Fruit fly (Drosophila melanogaster): ENCODE data around the gene C1GalTA.
A peak's percentile ranks its signal among the peaks of the same experiment; 100 is the strongest.

C1GalTA gene

dm6 chr2L:8984614-8985318 is 33.8 kb upstream of the C1GalTA start, which contains the start of gene CG13101 (continued):
- TF ChIP-seq stc (GFP tag; IDR thresholded peaks at IDR 0.05) (peak; percentile 96), sqz (GFP tag; optimal IDR thresholded peaks at IDR 0.05) (peak; percentile 92), hbn (GFP tag; IDR thresholded peaks at IDR 0.05; ENCODE audit: partially characterized antibody) (no peak), cwo (GFP tag; optimal IDR thresholded peaks at IDR 0.05) (peak; percentile 89), CG15011 (GFP tag; optimal IDR thresholded peaks at IDR 0.05) (peak; percentile 82), Nf-YB (GFP tag; optimal IDR thresholded peaks at IDR 0.05) (peak; percentile 83), CG7357 (GFP tag; IDR thresholded peaks at IDR 0.05) (peak; percentile 83; the same call in 2 of the 3 replicates), crol (GFP tag; IDR thresholded peaks at IDR 0.05) (peak; percentile 72), CG6791 (GFP tag; IDR thresholded peaks at IDR 0.05; ENCODE audit: partially characterized antibody) (no peak), Vsx1 (GFP tag; optimal IDR thresholded peaks at IDR 0.05) (peak; percentile 85), insv (GFP tag; optimal IDR thresholded peaks at IDR 0.05) (peak in 1 of 2 experiments; percentile 27), Opbp (GFP tag; IDR thresholded peaks at IDR 0.05; ENCODE audit: partially characterized antibody) (no peak), slp2 (GFP tag; optimal IDR thresholded peaks at IDR 0.05) (peak; percentile 83), CG14014 (GFP tag; IDR thresholded peaks at IDR 0.05) (peak; percentile 94), hb (GFP tag; IDR thresholded peaks at IDR 0.05; ENCODE audit: partially characterized antibody) (no peak), Dp (GFP tag; optimal IDR thresholded peaks at IDR 0.05) (no peak), zen (tag; optimal IDR thresholded peaks at IDR 0.05) (peak; percentile 89), crp (GFP tag; optimal IDR thresholded peaks at IDR 0.05) (peak in 1 of 2 experiments; percentile 38), CG1233 (GFP tag; optimal IDR thresholded peaks at IDR 0.05) (peak; percentile 87), gce (GFP tag; IDR thresholded peaks at IDR 0.05) (peak; percentile 93), CG13123 (GFP tag; optimal IDR thresholded peaks at IDR 0.05) (peak; percentile 79), CG10979 (tag; optimal IDR thresholded peaks at IDR 0.05) (peak; percentile 94), Ets97D (GFP tag; optimal IDR thresholded peaks at IDR 0.05) (peak; percentile 53), knrl (GFP tag; IDR thresholded peaks at IDR 0.05; ENCODE audit: partially characterized antibody) (no peak), Chrac-16 (GFP tag; optimal IDR thresholded peaks at IDR 0.05) (peak; percentile 89), CHES-1-like (GFP tag; optimal IDR thresholded peaks at IDR 0.05) (peak; percentile 42), h (optimal IDR thresholded peaks at IDR 0.05) (no peak), NFAT (GFP tag; IDR thresholded peaks at IDR 0.05) (peak; percentile 86), CG16813 (GFP tag; IDR thresholded peaks at IDR 0.05; ENCODE audit: partially characterized antibody) (no peak), B-H1 (GFP tag; IDR thresholded peaks at IDR 0.05) (peak; percentile 91), CG17802 (tag; optimal IDR thresholded peaks at IDR 0.05) (peak; percentile 57), eve (GFP tag; optimal IDR thresholded peaks at IDR 0.05) (peak in 1 of 2 experiments; percentile 86), sens-2 (GFP tag; IDR thresholded peaks at IDR 0.05) (peak; percentile 82), HmgZ (tag; optimal IDR thresholded peaks at IDR 0.05) (peak; percentile 91), ssp (GFP tag; IDR thresholded peaks at IDR 0.05) (peak; percentile 87), Tbp (GFP tag; optimal IDR thresholded peaks at IDR 0.05) (no peak), cg (GFP tag; optimal IDR thresholded peaks at IDR 0.05) (no peak), br (optimal IDR thresholded peaks at IDR 0.05) (no peak), CG18764 (GFP tag; optimal IDR thresholded peaks at IDR 0.05) (peak; percentile 83), CG18599 (GFP tag; optimal IDR thresholded peaks at IDR 0.05) (peak; percentile 93), CG13894 (tag; optimal IDR thresholded peaks at IDR 0.05) (peak; percentile 74), Atf3 (GFP tag; optimal IDR thresholded peaks at IDR 0.05) (peak; percentile 79), Dad (GFP tag; optimal IDR thresholded peaks at IDR 0.05) (peak; percentile 71), tgo (GFP tag; IDR thresholded peaks at IDR 0.05) (peak; percentile 96), HLH4C (GFP tag; IDR thresholded peaks at IDR 0.05; ENCODE audit: partially characterized antibody) (no peak), CG4617 (GFP tag; optimal IDR thresholded peaks at IDR 0.05; ENCODE audit: borderline replicate concordance) (peak; percentile 61), CG17186 (GFP tag; optimal IDR thresholded peaks at IDR 0.05) (no peak), gcm2 (GFP tag; optimal IDR thresholded peaks at IDR 0.05) (peak; percentile 60), Side (GFP tag; optimal IDR thresholded peaks at IDR 0.05) (peak; percentile 77)

All from whole organism, embryonic.